Worm (Caenorhabditis elegans) whole organism, L1 larva: ENCODE measurements around the gene C40C9.4.

Source experiments
- C04F5.9 ChIP-seq: sonication (generic microtip); optimal IDR thresholded peaks from 2 replicates; lab custom pipeline; 2016; ENCODE audit warnings: missing genetic modification characterization, missing compliant biosample characterization
- C16A3.4 ChIP-seq: fragments of 150-350 bp; optimal IDR thresholded peaks from 2 replicates; lab custom pipeline; 2014; ENCODE audit warnings: missing biosample characterization, missing genetic modification characterization
- C34B4.2 ChIP-seq: sonication (generic microtip); optimal IDR thresholded peaks from 2 replicates; lab custom pipeline; 2017; ENCODE audit warnings: mild to moderate bottlenecking, missing genetic modification characterization, missing compliant biosample characterization
- F16B12.6 ChIP-seq: fragments of 150-350 bp; optimal IDR thresholded peaks from 2 replicates; lab custom pipeline; 2014; ENCODE audit warnings: missing biosample characterization, missing genetic modification characterization
- aha-1 ChIP-seq: fragments of 150-350 bp; optimal IDR thresholded peaks from 2 replicates; lab custom pipeline; 2014; ENCODE audit warnings: missing biosample characterization, missing genetic modification characterization
- aly-2 ChIP-seq: fragments of 150-350 bp; optimal IDR thresholded peaks from 2 replicates; lab custom pipeline; 2014; ENCODE audit warnings: missing biosample characterization, missing genetic modification characterization
- blmp-1 ChIP-seq: fragments of 150-350 bp; optimal IDR thresholded peaks from 2 replicates; lab custom pipeline; 2014; ENCODE audit warnings: missing biosample characterization, missing genetic modification characterization
- ceh-8 ChIP-seq: fragments of 200-800 bp; sonication (Bioruptor generic); optimal IDR thresholded peaks from 2 replicates; lab custom pipeline; 2018; ENCODE audit warnings: mild to moderate bottlenecking, missing genetic modification characterization, moderate library complexity, missing compliant biosample characterization
- ceh-82 ChIP-seq, 3 experiments: fragments of 150-350 bp in 1 of 3; sonication (generic microtip) in 2 of 3; optimal IDR thresholded peaks; 2 replicates each; lab custom pipeline; 2014 to 2017; ENCODE audit warnings: missing biosample characterization in 3 of 3, missing genetic modification characterization in 3 of 3
- ceh-88 ChIP-seq: fragments of 200-800 bp; sonication (Bioruptor generic); IDR thresholded peaks from 2 replicates; pipeline ENCODE4 v1.3.6; 2022; ENCODE audit warnings: missing genetic modification characterization, missing compliant biosample characterization
- ceh-90 ChIP-seq: sonication (generic microtip); optimal IDR thresholded peaks from 2 replicates; lab custom pipeline; 2016; ENCODE audit warnings: missing genetic modification characterization, missing compliant biosample characterization
- efl-1 ChIP-seq, 4 experiments: fragments of 150-350 bp; optimal IDR thresholded peaks in 3 of 4; peaks in 1 of 4; 1 replicate in 1 of 4; 2 replicates in 3 of 4; lab custom pipeline; 2014; ENCODE audit warnings: missing biosample characterization in 2 of 4, missing genetic modification characterization in 2 of 4, missing genetic modification reagents in 2 of 4
- egl-27 ChIP-seq, 2 experiments: fragments of 150-350 bp in 1 of 2; sonication (generic microtip); optimal IDR thresholded peaks; 3 replicates each; lab custom pipeline; 2017 to 2018; ENCODE audit warnings: missing biosample characterization in 2 of 2, missing genetic modification characterization in 2 of 2, missing genetic modification reagents in 2 of 2
- fkh-10 ChIP-seq: sonication (generic microtip); optimal IDR thresholded peaks from 2 replicates; lab custom pipeline; 2017; ENCODE audit warnings: missing biosample characterization, missing genetic modification reagents, missing genetic modification characterization
- fkh-4 ChIP-seq: sonication (generic microtip); optimal IDR thresholded peaks from 2 replicates; lab custom pipeline; 2016; ENCODE audit warnings: missing compliant biosample characterization, missing genetic modification characterization, borderline replicate concordance
- lin-13 ChIP-seq: fragments of 150-350 bp; optimal IDR thresholded peaks from 2 replicates; lab custom pipeline; 2014; ENCODE audit warnings: missing biosample characterization, missing genetic modification reagents, missing genetic modification characterization
- lin-14 ChIP-seq: fragments of 200-800 bp; sonication (Bioruptor generic); optimal IDR thresholded peaks from 2 replicates; lab custom pipeline; 2018; ENCODE audit warnings: mild to moderate bottlenecking, missing genetic modification characterization, moderate library complexity, missing compliant biosample characterization
- lir-3 ChIP-seq: sonication (generic microtip); optimal IDR thresholded peaks from 2 replicates; lab custom pipeline; 2016; ENCODE audit warnings: mild to moderate bottlenecking, missing genetic modification characterization, moderate library complexity, missing compliant biosample characterization; ENCODE audit not compliant: poor library complexity
- lsy-2 ChIP-seq, 2 experiments: fragments of 150-350 bp; optimal IDR thresholded peaks; 2 replicates each; lab custom pipeline; 2014; ENCODE audit warnings: missing biosample characterization in 2 of 2, missing genetic modification characterization in 2 of 2
- mab-9 ChIP-seq: fragments of 200-800 bp; sonication (Bioruptor generic); IDR thresholded peaks from 2 replicates; pipeline ENCODE4 v1.3.6; 2022; ENCODE audit warnings: missing genetic modification reagents, missing genetic modification characterization, missing compliant biosample characterization
- mdl-1 ChIP-seq, 2 experiments: fragments of 150-350 bp; optimal IDR thresholded peaks; 2 replicates each; lab custom pipeline; 2014 to 2017; ENCODE audit warnings: missing biosample characterization in 2 of 2, missing genetic modification characterization in 2 of 2, inconsistent platforms in 1 of 2
- mef-2 ChIP-seq: fragments of 150-350 bp; optimal IDR thresholded peaks from 2 replicates; lab custom pipeline; 2014; ENCODE audit warnings: missing biosample characterization, missing genetic modification characterization
- mep-1 ChIP-seq: fragments of 150-350 bp; optimal IDR thresholded peaks from 2 replicates; lab custom pipeline; 2014; ENCODE audit warnings: missing biosample characterization, missing genetic modification characterization
- nhr-20 ChIP-seq: sonication (generic microtip); optimal IDR thresholded peaks from 2 replicates; lab custom pipeline; 2016; ENCODE audit warnings: mild to moderate bottlenecking, missing genetic modification characterization, missing compliant biosample characterization
- nhr-71 ChIP-seq: sonication (generic microtip); optimal IDR thresholded peaks from 2 replicates; lab custom pipeline; 2016; ENCODE audit warnings: mild to moderate bottlenecking, missing genetic modification characterization, moderate library complexity, missing compliant biosample characterization
- nhr-76 ChIP-seq: sonication (generic microtip); optimal IDR thresholded peaks from 2 replicates; lab custom pipeline; 2017; ENCODE audit warnings: missing biosample characterization, missing genetic modification characterization
- nhr-85 ChIP-seq: sonication (generic microtip); peaks from one replicate; lab custom pipeline; 2016; ENCODE audit warnings: missing genetic modification characterization, inconsistent platforms, missing compliant biosample characterization
- pag-3 ChIP-seq: sonication (generic microtip); optimal IDR thresholded peaks from 2 replicates; lab custom pipeline; 2017; ENCODE audit warnings: missing genetic modification characterization, mild to moderate bottlenecking, missing compliant biosample characterization, antibody characterized with exemption, borderline replicate concordance; ENCODE audit not compliant: insufficient read depth
- pax-3 ChIP-seq: fragments of 200-800 bp; sonication (Bioruptor generic); optimal IDR thresholded peaks from 2 replicates; lab custom pipeline; 2018; ENCODE audit warnings: mild to moderate bottlenecking, missing genetic modification characterization, moderate library complexity, missing compliant biosample characterization
- rnt-1 ChIP-seq: sonication (generic microtip); optimal IDR thresholded peaks from 2 replicates; lab custom pipeline; 2016; ENCODE audit warnings: mild to moderate bottlenecking, missing genetic modification characterization, moderate library complexity, missing compliant biosample characterization
- snpc-4 ChIP-seq: fragments of 150-350 bp; optimal IDR thresholded peaks from 2 replicates; lab custom pipeline; 2014; ENCODE audit warnings: missing biosample characterization, missing genetic modification characterization
- snu-23 ChIP-seq: sonication (generic microtip); optimal IDR thresholded peaks from 2 replicates; lab custom pipeline; 2016; ENCODE audit warnings: missing genetic modification characterization, missing compliant biosample characterization
- sptf-1 ChIP-seq: fragments of 150-350 bp; optimal IDR thresholded peaks from 2 replicates; lab custom pipeline; 2014; ENCODE audit warnings: missing biosample characterization, missing genetic modification characterization
- unc-30 ChIP-seq: sonication (generic microtip); optimal IDR thresholded peaks from 2 replicates; lab custom pipeline; 2017; ENCODE audit warnings: missing biosample characterization, missing genetic modification characterization
- unc-62 ChIP-seq: fragments of 150-350 bp; optimal IDR thresholded peaks from 2 replicates; lab custom pipeline; 2014; ENCODE audit warnings: missing biosample characterization, missing genetic modification reagents, missing genetic modification characterization
- unc-86 ChIP-seq: sonication (generic microtip); optimal IDR thresholded peaks from 2 replicates; lab custom pipeline; 2016; ENCODE audit warnings: missing genetic modification characterization, missing compliant biosample characterization
- unc-98 ChIP-seq: fragments of 200-800 bp; sonication (Bioruptor generic); IDR thresholded peaks from 2 replicates; pipeline ENCODE4 v1.3.6; 2022; ENCODE audit warnings: missing genetic modification characterization, missing compliant biosample characterization
- zag-1 ChIP-seq: fragments of 150-350 bp; optimal IDR thresholded peaks from 2 replicates; lab custom pipeline; 2014; ENCODE audit warnings: missing biosample characterization, missing genetic modification characterization
- ztf-11 ChIP-seq, 2 experiments: sonication (generic microtip); optimal IDR thresholded peaks; 2 replicates each; lab custom pipeline; 2016 to 2017; ENCODE audit warnings: missing genetic modification characterization in 2 of 2, missing biosample characterization in 1 of 2, missing compliant biosample characterization in 1 of 2

C40C9.4 gene

DNA sequence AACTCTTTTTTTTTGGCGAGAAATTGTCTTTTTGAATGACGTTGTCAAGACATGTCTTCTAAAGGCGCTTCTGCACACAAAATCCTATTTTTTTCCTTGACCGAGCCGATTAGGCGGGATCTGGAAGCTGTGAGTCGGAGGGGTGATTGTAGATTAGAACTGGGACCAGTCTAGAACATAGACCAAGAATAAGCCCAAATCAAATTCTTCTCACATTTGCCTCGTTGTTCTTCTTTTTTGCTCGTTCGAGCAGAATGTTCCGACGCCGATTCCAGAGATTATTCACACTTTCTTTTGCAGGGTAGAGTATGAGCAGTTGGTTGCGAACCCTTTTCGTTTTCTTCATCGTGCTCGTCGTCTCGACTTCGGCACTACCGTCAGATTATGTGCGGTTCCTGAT, 32.3 kb upstream of the C40C9.4 start, which contains the start of gene nlp-53:
Gene nlp-53 (plus strand): TSS at position 301 of the 400 bp plus-strand sequence.
- TF ChIP-seq C34B4.2 (tag; lab: Kevin White, UChicago) (no peak), nhr-85 (tag; lab: Kevin White, UChicago) (peak; percentile 36)

ce11 chrX:13621628-13622027, 29.3 kb upstream of the C40C9.4 start, which contains the start of gene Y12A6A.1:
Gene Y12A6A.1, minus strand, starts transcription at chrX:13621728.
- TF ChIP-seq efl-1 (optimal IDR thresholded peaks at IDR 0.05; lab: Kevin White, UChicago) (no peak), efl-1 (GFP tag; optimal IDR thresholded peaks at IDR 0.05 in 1 of 2; lab: Kevin White, UChicago) (peak in 1 of 2 experiments; percentile 19), unc-86 (no peak)

DNA sequence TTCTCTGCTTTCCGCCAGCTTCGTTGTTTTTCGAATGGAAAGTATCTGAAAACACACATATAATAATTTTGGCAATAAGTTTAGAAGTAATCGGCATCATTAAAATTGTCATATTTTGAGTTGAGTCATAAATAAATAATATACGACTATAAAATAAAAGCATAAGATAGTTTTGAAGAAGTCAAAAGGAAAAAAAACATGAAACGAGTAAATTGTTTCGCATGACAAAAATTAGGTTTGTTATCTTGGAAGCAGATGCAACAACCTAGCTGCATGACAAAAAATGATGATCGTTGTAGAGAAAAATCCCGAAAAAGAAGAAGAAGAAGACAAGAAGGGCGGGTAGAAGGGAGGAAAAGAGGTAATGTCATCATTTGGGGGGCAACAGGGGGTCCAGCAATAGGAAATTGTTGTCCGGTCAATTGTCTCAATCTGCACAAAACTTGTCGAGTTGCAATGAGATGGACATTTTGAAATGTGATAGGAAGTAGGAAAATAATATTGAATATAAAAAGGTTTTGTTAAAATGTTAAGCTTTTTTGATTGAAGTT, 19.7 kb upstream of the C40C9.4 start, which contains the start of gene nlg-1:
Gene nlg-1 (minus strand): TSS at position 51 of the 551 bp plus-strand sequence.
- TF ChIP-seq ceh-90 (tag; lab: Kevin White, UChicago): no peak
- peak; percentile 78 for TF ChIP-seq fkh-10 (GFP tag; lab: Kevin White, UChicago)
- no peak for TF ChIP-seq C04F5.9 (tag; lab: Kevin White, UChicago)
- no peak for TF ChIP-seq unc-86
- TF ChIP-seq nhr-20 (tag; lab: Kevin White, UChicago): no peak
- TF ChIP-seq lin-13: no peak
- no peak for TF ChIP-seq unc-62 (GFP tag; lab: Kevin White, UChicago)
- TF ChIP-seq nhr-85 (tag; lab: Kevin White, UChicago): no peak
- TF ChIP-seq rnt-1 (tag; lab: Kevin White, UChicago): no peak
- TF ChIP-seq unc-30 (tag; lab: Kevin White, UChicago): no peak
- TF ChIP-seq lin-14 (GFP tag; lab: Kevin White, UChicago): peak; percentile 74
- TF ChIP-seq F16B12.6: no peak
- no peak for TF ChIP-seq C16A3.4
- TF ChIP-seq ceh-8: no peak
- TF ChIP-seq lsy-2 (tag; optimal IDR thresholded peaks at IDR 0.05; lab: Kevin White, UChicago): no peak
- no peak for TF ChIP-seq snu-23
- no peak for TF ChIP-seq sptf-1 (tag; lab: Kevin White, UChicago)

- TF ChIP-seq nhr-71 (tag; lab: Kevin White, UChicago): peak; percentile 17
- no peak for TF ChIP-seq mef-2 (tag; lab: Kevin White, UChicago)
- no peak for TF ChIP-seq nhr-76 (tag; lab: Kevin White, UChicago)
- TF ChIP-seq zag-1 (tag; lab: Kevin White, UChicago): no peak
- TF ChIP-seq snpc-4 (tag; lab: Kevin White, UChicago): no peak
- peak; percentile 20 for TF ChIP-seq ceh-8
- TF ChIP-seq lin-14 (GFP tag; lab: Kevin White, UChicago): peak; percentile 59
- TF ChIP-seq aly-2: no peak
- no peak for TF ChIP-seq lir-3 (tag; lab: Kevin White, UChicago)
- no peak for TF ChIP-seq ceh-82 (tag; optimal IDR thresholded peaks at IDR 0.05; lab: Kevin White, UChicago)
- TF ChIP-seq unc-98 (GFP tag; lab: Robert Waterston, UW): no peak
- TF ChIP-seq blmp-1 (tag; lab: Kevin White, UChicago): no peak
- TF ChIP-seq mep-1: no peak
- TF ChIP-seq mdl-1 (tag; optimal IDR thresholded peaks at IDR 0.05; lab: Kevin White, UChicago): no peak
- TF ChIP-seq aha-1: no peak
- no peak for TF ChIP-seq egl-27 (tag; optimal IDR thresholded peaks at IDR 0.05; lab: Kevin White, UChicago)
- no peak for TF ChIP-seq ceh-88 (GFP tag; lab: Robert Waterston, UW)
- TF ChIP-seq mab-9: no peak
- TF ChIP-seq pag-3 (tag; lab: Kevin White, UChicago): no peak
- TF ChIP-seq pax-3 (tag; lab: Kevin White, UChicago): no peak
- TF ChIP-seq fkh-4 (tag; lab: Kevin White, UChicago): no peak
- no peak for TF ChIP-seq efl-1 (optimal IDR thresholded peaks at IDR 0.05; lab: Kevin White, UChicago)
- TF ChIP-seq efl-1 (GFP tag; optimal IDR thresholded peaks at IDR 0.05 in 1 of 2; lab: Kevin White, UChicago): no peak
- no peak for TF ChIP-seq ztf-11 (tag; optimal IDR thresholded peaks at IDR 0.05; lab: Kevin White, UChicago)
Measured at ce11 chrX:13632245-13632644, 18.7 kb upstream of the C40C9.4 start.
